Fruit fly (Drosophila melanogaster): ENCODE data around the gene TwdlG.

- no peak for TF ChIP-seq EcR (GFP tag; optimal IDR thresholded peaks at IDR 0.05)
- TF ChIP-seq usp (GFP tag; optimal IDR thresholded peaks at IDR 0.05), result no peak
- no peak for TF ChIP-seq pan (optimal IDR thresholded peaks at IDR 0.05)
These were observed 31.1 kb downstream of the TwdlG start, which contains the start of gene CG31516 for dm6 chr3R:4220030-4220429.

Data from whole organism.